Fruit fly (Drosophila melanogaster) whole organism, embryonic: ENCODE data around the gene Bx42.

Source experiments
- ATbp ChIP-seq: fragments of 200-800 bp; sonication (Bioruptor generic); optimal IDR thresholded peaks from 2 replicates; lab custom pipeline; 2017; ENCODE audit warnings: missing biosample characterization, mild to moderate bottlenecking, missing genetic modification characterization, missing genetic modification reagents
- Aef1 ChIP-seq: fragments of 200-800 bp; sonication (Bioruptor generic); IDR thresholded peaks from 3 replicates; pipeline ENCODE4 v1.3.6; 2022; ENCODE audit warnings: missing biosample characterization, missing genetic modification characterization
- Awh ChIP-seq: fragments of 200-800 bp; sonication (Bioruptor generic); IDR thresholded peaks from 2 replicates; pipeline ENCODE4, ENCODE4 v1.3.6; 2022; ENCODE audit warnings: missing biosample characterization, missing genetic modification characterization
- CG10147 ChIP-seq: fragments of 200-800 bp; sonication (Bioruptor generic); optimal IDR thresholded peaks from 2 replicates; lab custom pipeline; 2019; ENCODE audit warnings: missing biosample characterization, mild to moderate bottlenecking, missing genetic modification characterization, moderate library complexity
- CG10543 ChIP-seq: fragments of 200-800 bp; sonication (Bioruptor generic); optimal IDR thresholded peaks from 3 replicates; lab custom pipeline; 2017; ENCODE audit warnings: missing biosample characterization, mild to moderate bottlenecking, missing genetic modification characterization, moderate library complexity
- CG10654 ChIP-seq: fragments of 200-800 bp; sonication (Bioruptor generic); optimal IDR thresholded peaks from 2 replicates; lab custom pipeline; 2016; ENCODE audit warnings: missing biosample characterization, missing genetic modification characterization
- CG11695 ChIP-seq: fragments of 200-800 bp; sonication (Bioruptor generic); IDR thresholded peaks from 3 replicates; pipeline ENCODE4 v1.3.6; 2022; ENCODE audit warnings: missing biosample characterization, missing genetic modification characterization
- CG12236 ChIP-seq: fragments of 200-800 bp; sonication (Bioruptor generic); optimal IDR thresholded peaks from 2 replicates; lab custom pipeline; 2016; ENCODE audit warnings: missing biosample characterization, missing genetic modification characterization
- CG13775 ChIP-seq: fragments of 200-800 bp; sonication (Bioruptor generic); optimal IDR thresholded peaks from 3 replicates; lab custom pipeline; 2017; ENCODE audit warnings: missing biosample characterization, mild to moderate bottlenecking, missing genetic modification characterization
- CG16863 ChIP-seq: fragments of 200-800 bp; sonication (Bioruptor generic); optimal IDR thresholded peaks from 3 replicates; lab custom pipeline; 2016; ENCODE audit warnings: missing biosample characterization, missing genetic modification characterization
- CG17612 ChIP-seq: fragments of 200-800 bp; sonication (Bioruptor generic); IDR thresholded peaks from 2 replicates; pipeline ENCODE4 v1.3.6; 2022; ENCODE audit warnings: missing biosample characterization, missing genetic modification characterization
- CG17912 ChIP-seq: fragments of 200-800 bp; sonication (Bioruptor generic); optimal IDR thresholded peaks from 2 replicates; lab custom pipeline; 2018; ENCODE audit warnings: missing biosample characterization, mild to moderate bottlenecking, missing genetic modification characterization
- CG18599 ChIP-seq: fragments of 200-800 bp; sonication (Bioruptor generic); optimal IDR thresholded peaks from 3 replicates; lab custom pipeline; 2017; ENCODE audit warnings: missing biosample characterization, missing genetic modification characterization, mild to moderate bottlenecking, moderate library complexity, missing genetic modification reagents
- CG32532 ChIP-seq: fragments of 200-800 bp; sonication (Bioruptor generic); IDR thresholded peaks from 2 replicates; pipeline ENCODE4 v1.3.6; 2022; ENCODE audit warnings: missing biosample characterization, missing genetic modification characterization
- CG4707 ChIP-seq: fragments of 200-800 bp; sonication (Bioruptor generic); optimal IDR thresholded peaks from 2 replicates; lab custom pipeline; 2018; ENCODE audit warnings: missing biosample characterization, mild to moderate bottlenecking, missing genetic modification characterization, moderate library complexity
- CG5245 ChIP-seq: fragments of 200-800 bp; sonication (Bioruptor generic); optimal IDR thresholded peaks from 3 replicates; lab custom pipeline; 2016; ENCODE audit warnings: missing biosample characterization, missing genetic modification characterization
- CG6813 ChIP-seq: fragments of 200-800 bp; sonication (Bioruptor generic); optimal IDR thresholded peaks from 2 replicates; lab custom pipeline; 2017; ENCODE audit warnings: missing biosample characterization, missing genetic modification characterization, mild to moderate bottlenecking, moderate library complexity, missing genetic modification reagents
- CG7556 ChIP-seq: fragments of 200-800 bp; sonication (Bioruptor generic); optimal IDR thresholded peaks from 2 replicates; lab custom pipeline; 2017; ENCODE audit warnings: missing biosample characterization, mild to moderate bottlenecking, missing genetic modification characterization
- CG9437 ChIP-seq: fragments of 200-800 bp; sonication (Bioruptor generic); optimal IDR thresholded peaks from 2 replicates; lab custom pipeline; 2018; ENCODE audit warnings: missing biosample characterization, mild to moderate bottlenecking, missing genetic modification characterization
- CG9609 ChIP-seq: fragments of 200-800 bp; sonication (Bioruptor generic); optimal IDR thresholded peaks from 3 replicates; lab custom pipeline; 2016; ENCODE audit warnings: missing biosample characterization, missing genetic modification characterization
- CG9817 ChIP-seq: fragments of 200-800 bp; sonication (Bioruptor generic); optimal IDR thresholded peaks from 2 replicates; lab custom pipeline; 2018; ENCODE audit warnings: missing biosample characterization, mild to moderate bottlenecking, missing genetic modification characterization, moderate library complexity
- CTCF ChIP-seq: fragments of 200-800 bp; sonication (Bioruptor generic); optimal IDR thresholded peaks from 2 replicates; lab custom pipeline; 2017; ENCODE audit warnings: missing biosample characterization, mild to moderate bottlenecking, missing genetic modification characterization, moderate library complexity
- CrebB ChIP-seq: fragments of 200-800 bp; sonication (Bioruptor generic); optimal IDR thresholded peaks from 3 replicates; lab custom pipeline; 2018; ENCODE audit warnings: missing biosample characterization, mild to moderate bottlenecking, missing genetic modification characterization
- Deaf1 ChIP-seq: fragments of 200-800 bp; optimal IDR thresholded peaks from 3 replicates; lab custom pipeline; 2019; ENCODE audit warnings: missing biosample characterization, mild to moderate bottlenecking, missing genetic modification characterization, moderate library complexity
- Elba2 ChIP-seq: fragments of 200-800 bp; sonication (Bioruptor generic); optimal IDR thresholded peaks from 3 replicates; lab custom pipeline; 2016; ENCODE audit warnings: missing biosample characterization, missing genetic modification characterization
- Fer3 ChIP-seq: fragments of 200-800 bp; sonication (Bioruptor generic); optimal IDR thresholded peaks from 2 replicates; lab custom pipeline; 2018; ENCODE audit warnings: missing biosample characterization, mild to moderate bottlenecking, missing genetic modification characterization, moderate library complexity
- HmgZ ChIP-seq: fragments of 200-800 bp; sonication (Bioruptor generic); optimal IDR thresholded peaks from 2 replicates; lab custom pipeline; 2018; ENCODE audit warnings: missing biosample characterization, mild to moderate bottlenecking, missing genetic modification characterization
- Hr39 ChIP-seq: fragments of >200 bp; optimal IDR thresholded peaks from 2 replicates; lab custom pipeline; 2017
- Hr78 ChIP-seq, 2 experiments: fragments of 200-800 bp in 1 of 2; fragments of >200 bp in 1 of 2; sonication (Bioruptor generic) in 1 of 2; optimal IDR thresholded peaks; 2 replicates each; lab custom pipeline; 2017 to 2019; ENCODE audit warnings: missing biosample characterization in 2 of 2, missing genetic modification characterization in 2 of 2, mild to moderate bottlenecking in 1 of 2, moderate library complexity in 1 of 2
- Lpt ChIP-seq: fragments of >200 bp; optimal IDR thresholded peaks from 2 replicates; lab custom pipeline; 2018; ENCODE audit warnings: missing biosample characterization, missing genetic modification characterization
- MESR4 ChIP-seq: fragments of 200-800 bp; sonication (Bioruptor generic); optimal IDR thresholded peaks from 2 replicates; lab custom pipeline; 2018; ENCODE audit warnings: missing biosample characterization, mild to moderate bottlenecking, missing genetic modification characterization, moderate library complexity
- Nf-YC ChIP-seq: fragments of 200-800 bp; optimal IDR thresholded peaks from 3 replicates; lab custom pipeline; 2019; ENCODE audit warnings: missing biosample characterization, mild to moderate bottlenecking, missing genetic modification characterization, moderate library complexity
- Oaz ChIP-seq: fragments of 200-800 bp; sonication (Bioruptor generic); IDR thresholded peaks from 2 replicates; pipeline ENCODE4 v1.3.6; 2022; ENCODE audit warnings: missing biosample characterization, missing genetic modification characterization
- PHDP ChIP-seq: fragments of 200-800 bp; sonication (Bioruptor generic); optimal IDR thresholded peaks from 3 replicates; lab custom pipeline; 2018; ENCODE audit warnings: missing biosample characterization, mild to moderate bottlenecking, missing genetic modification characterization, moderate library complexity
- Pdp1 ChIP-seq, 2 experiments: fragments of 200-800 bp; sonication (Bioruptor generic); optimal IDR thresholded peaks; 3 replicates each; lab custom pipeline; 2016; ENCODE audit warnings: missing biosample characterization in 2 of 2, missing genetic modification characterization in 2 of 2, mild to moderate bottlenecking in 1 of 2, moderate library complexity in 1 of 2
- Tbp ChIP-seq: fragments of >200 bp; optimal IDR thresholded peaks from 2 replicates; lab custom pipeline; 2018; ENCODE audit warnings: missing biosample characterization, missing genetic modification characterization
- aop ChIP-seq: fragments of 200-800 bp; sonication (Bioruptor generic); IDR thresholded peaks from 2 replicates; pipeline ENCODE4 v1.3.6; 2022; ENCODE audit warnings: missing biosample characterization, missing genetic modification characterization
- bowl ChIP-seq: fragments of 200-800 bp; sonication (Bioruptor generic); IDR thresholded peaks from 2 replicates; pipeline ENCODE4 v1.3.6; 2022; ENCODE audit warnings: missing biosample characterization, missing genetic modification characterization
- br ChIP-seq: fragments of >200 bp; optimal IDR thresholded peaks from 2 replicates; lab custom pipeline; 2017
- cg ChIP-seq: fragments of 200-800 bp; sonication (Bioruptor generic); optimal IDR thresholded peaks from 3 replicates; lab custom pipeline; 2019; ENCODE audit warnings: missing biosample characterization, mild to moderate bottlenecking, missing genetic modification characterization, moderate library complexity
- crol ChIP-seq: fragments of 200-800 bp; sonication (Bioruptor generic); IDR thresholded peaks from 2 replicates; pipeline ENCODE4 v1.3.6; 2022; ENCODE audit warnings: missing biosample characterization, missing genetic modification characterization
- h ChIP-seq: fragments of >200 bp; optimal IDR thresholded peaks from 2 replicates; lab custom pipeline; 2017
- hth ChIP-seq: fragments of >200 bp; optimal IDR thresholded peaks from 2 replicates; lab custom pipeline; 2017; ENCODE audit warnings: inconsistent platforms
- lmd ChIP-seq: fragments of 200-800 bp; sonication (Bioruptor generic); IDR thresholded peaks from 2 replicates; pipeline ENCODE4 v1.3.6; 2022; ENCODE audit warnings: missing biosample characterization, missing genetic modification characterization
- mirr ChIP-seq: fragments of 200-800 bp; sonication (Bioruptor generic); optimal IDR thresholded peaks from 3 replicates; lab custom pipeline; 2018; ENCODE audit warnings: missing biosample characterization, mild to moderate bottlenecking, missing genetic modification characterization
- oc ChIP-seq: fragments of 200-800 bp; sonication (Bioruptor generic); optimal IDR thresholded peaks from 2 replicates; lab custom pipeline; 2018; ENCODE audit warnings: missing biosample characterization, mild to moderate bottlenecking, missing genetic modification characterization, moderate library complexity
- otp ChIP-seq: fragments of 200-800 bp; sonication (Bioruptor generic); IDR thresholded peaks from 3 replicates; pipeline ENCODE4, ENCODE4 v1.3.6; 2022; ENCODE audit warnings: missing biosample characterization, missing genetic modification characterization
- seq ChIP-seq: fragments of 200-800 bp; sonication (Bioruptor generic); IDR thresholded peaks from 2 replicates; pipeline ENCODE4 v1.3.6; 2022; ENCODE audit warnings: missing biosample characterization, missing genetic modification characterization
- sr ChIP-seq: fragments of 200-800 bp; sonication (Bioruptor generic); IDR thresholded peaks from 3 replicates; pipeline ENCODE4 v1.3.6; 2022; ENCODE audit warnings: missing biosample characterization, missing genetic modification characterization
- tin ChIP-seq: fragments of 200-800 bp; sonication (Bioruptor generic); optimal IDR thresholded peaks from 3 replicates; lab custom pipeline; 2016; ENCODE audit warnings: missing biosample characterization, missing genetic modification characterization
- tup ChIP-seq: fragments of 200-800 bp; sonication (Bioruptor generic); optimal IDR thresholded peaks from 2 replicates; lab custom pipeline; 2016; ENCODE audit warnings: missing biosample characterization, mild to moderate bottlenecking, missing genetic modification characterization, moderate library complexity
- vnd ChIP-seq: fragments of 200-800 bp; sonication (Bioruptor generic); IDR thresholded peaks from 3 replicates; pipeline ENCODE4 v1.3.6; 2022; ENCODE audit warnings: missing biosample characterization, missing genetic modification characterization; ENCODE audit not compliant: partially characterized antibody
- wdn ChIP-seq: fragments of 200-800 bp; sonication (Bioruptor generic); IDR thresholded peaks from 2 replicates; pipeline ENCODE4 v1.3.6; 2022; ENCODE audit warnings: missing biosample characterization, missing genetic modification characterization
- wek ChIP-seq: fragments of 200-800 bp; sonication (Bioruptor generic); optimal IDR thresholded peaks from 3 replicates; lab custom pipeline; 2018; ENCODE audit warnings: missing biosample characterization, mild to moderate bottlenecking, missing genetic modification characterization, moderate library complexity

Bx42 gene

DNA sequence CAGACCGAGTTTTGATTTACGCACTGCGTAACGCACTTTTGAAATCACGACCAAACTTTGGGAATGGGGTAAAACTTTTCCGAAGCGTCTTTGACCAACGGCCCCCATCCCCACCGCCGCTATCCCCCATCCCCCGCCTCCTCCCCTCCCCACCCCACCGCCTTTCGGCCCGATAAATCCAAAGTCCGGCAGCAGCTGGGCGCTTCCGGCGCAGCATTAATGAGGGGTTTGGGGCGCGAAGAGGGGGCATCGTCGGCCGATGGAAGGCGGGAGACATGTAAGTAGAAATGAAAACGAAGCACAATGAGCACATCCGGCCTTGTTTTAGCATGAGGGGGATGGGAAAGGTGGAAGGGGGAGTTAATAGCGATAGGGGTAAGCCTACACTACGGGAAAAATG is 32.7 kb upstream of the Bx42 start (continued):
- TF ChIP-seq wdn (GFP tag; lab: Robert Waterston, UW) = no peak
- TF ChIP-seq CG10147 (GFP tag; lab: Kevin White, UChicago) = no peak
- TF ChIP-seq CG16863 = no peak
- no peak for TF ChIP-seq Tbp (GFP tag; lab: Kevin White, UChicago)
- TF ChIP-seq CG18599 (GFP tag; lab: Kevin White, UChicago) = peak; percentile 20
- no peak for TF ChIP-seq CG17612 (GFP tag; lab: Robert Waterston, UW)
- no peak for TF ChIP-seq CrebB (tag; lab: Kevin White, UChicago)
- TF ChIP-seq mirr (GFP tag; lab: Kevin White, UChicago) = peak; percentile 41
- no peak for TF ChIP-seq PHDP (tag; lab: Kevin White, UChicago)
- TF ChIP-seq CG7556 = no peak
- no peak for TF ChIP-seq CG9817 (tag; lab: Kevin White, UChicago)
- peak; percentile 38 for TF ChIP-seq CG32532 (GFP tag; lab: Robert Waterston, UW)
- TF ChIP-seq CG5245 (GFP tag; lab: Kevin White, UChicago) = no peak
- TF ChIP-seq Elba2 (GFP tag; lab: Kevin White, UChicago) = no peak
- TF ChIP-seq Aef1 (GFP tag; lab: Robert Waterston, UW) = no peak
- TF ChIP-seq oc (tag; lab: Kevin White, UChicago) = peak; percentile 46
- TF ChIP-seq br (lab: Kevin White, UChicago) = no peak
- no peak for TF ChIP-seq CG11695 (GFP tag; lab: Robert Waterston, UW)
- no peak for TF ChIP-seq tin (GFP tag; lab: Kevin White, UChicago)
- no peak for TF ChIP-seq hth (lab: Kevin White, UChicago)
- peak; percentile 96 for TF ChIP-seq crol
- TF ChIP-seq MESR4 (GFP tag; lab: Kevin White, UChicago) = no peak
- TF ChIP-seq h = no peak
- TF ChIP-seq CG9437 = no peak
- peak; percentile 3 for TF ChIP-seq Nf-YC (tag; lab: Kevin White, UChicago)
- TF ChIP-seq CG13775 (GFP tag; lab: Kevin White, UChicago) = no peak
- no peak for TF ChIP-seq HmgZ (tag; lab: Kevin White, UChicago)
- TF ChIP-seq otp = no peak
- 0 out of 2 replicates have a peak, but pooled peaks have one; percentile 41 for TF ChIP-seq Awh (GFP tag; lab: Robert Waterston, UW)
- no peak for TF ChIP-seq CG17912
- no peak for TF ChIP-seq vnd (GFP tag; lab: Robert Waterston, UW)
- TF ChIP-seq tup (GFP tag; lab: Kevin White, UChicago) = no peak
- no peak for TF ChIP-seq seq (GFP tag; lab: Robert Waterston, UW)
- peak; percentile 56 for TF ChIP-seq Deaf1 (tag; lab: Kevin White, UChicago)
- TF ChIP-seq CG6813 (GFP tag; lab: Kevin White, UChicago) = no peak
- TF ChIP-seq sr (GFP tag; lab: Robert Waterston, UW) = no peak
- peak; percentile 65 for TF ChIP-seq CG10543 (GFP tag; lab: Kevin White, UChicago)
- TF ChIP-seq CTCF (GFP tag; lab: Kevin White, UChicago) = no peak
- TF ChIP-seq Pdp1 (GFP tag; optimal IDR thresholded peaks at IDR 0.05; lab: Kevin White, UChicago) = no peak
- no peak for TF ChIP-seq CG9609
- no peak for TF ChIP-seq Lpt (GFP tag; lab: Kevin White, UChicago)
- no peak for TF ChIP-seq CG12236 (GFP tag; lab: Kevin White, UChicago)
- no peak for TF ChIP-seq lmd
- no peak for TF ChIP-seq CG10654
- TF ChIP-seq wek (GFP tag; lab: Kevin White, UChicago) = peak; percentile 37
- no peak for TF ChIP-seq Hr39
- no peak for TF ChIP-seq Oaz
- no peak for TF ChIP-seq Hr78 (GFP tag; optimal IDR thresholded peaks at IDR 0.05; lab: Kevin White, UChicago)
- TF ChIP-seq aop = peak; percentile 88
- TF ChIP-seq CG4707 = no peak
- peak; percentile 3 for TF ChIP-seq ATbp (GFP tag; lab: Kevin White, UChicago)
- no peak for TF ChIP-seq Fer3 (tag; lab: Kevin White, UChicago)
- TF ChIP-seq bowl = no peak
- TF ChIP-seq cg = no peak
